Fruit fly (Drosophila melanogaster) whole organism, prepupa: ENCODE data around the gene CG33941.

Source experiments
- CG11762 ChIP-seq: fragments of 200-800 bp; sonication (Bioruptor generic); optimal IDR thresholded peaks from 3 replicates; lab custom pipeline; 2016; ENCODE audit warnings: missing biosample characterization, missing genetic modification characterization; ENCODE audit not compliant: insufficient read depth
- CG15336 ChIP-seq: fragments of 200-800 bp; sonication (Bioruptor generic); IDR thresholded peaks from 2 replicates; pipeline ENCODE4 v1.3.6; 2022; ENCODE audit warnings: missing biosample characterization, missing genetic modification characterization
- CG32006 ChIP-seq: fragments of 200-800 bp; sonication (Bioruptor generic); optimal IDR thresholded peaks from 3 replicates; lab custom pipeline; 2017; ENCODE audit warnings: missing biosample characterization, mild to moderate bottlenecking, missing genetic modification characterization
- Eip78C ChIP-seq: fragments of 200-800 bp; sonication (Bioruptor generic); peaks from one replicate; lab custom pipeline; 2016; ENCODE audit warnings: missing biosample characterization, missing genetic modification characterization
- Hr4 ChIP-seq: fragments of 200-800 bp; sonication (Bioruptor generic); optimal IDR thresholded peaks from 3 replicates; lab custom pipeline; 2016; ENCODE audit warnings: missing biosample characterization, missing genetic modification characterization
- Lpt ChIP-seq: fragments of 200-800 bp; sonication (Bioruptor generic); optimal IDR thresholded peaks from 3 replicates; lab custom pipeline; 2016; ENCODE audit warnings: missing biosample characterization, missing genetic modification characterization
- acj6 ChIP-seq: fragments of 200-800 bp; sonication (Bioruptor generic); optimal IDR thresholded peaks from 3 replicates; lab custom pipeline; 2016; ENCODE audit warnings: missing biosample characterization, missing genetic modification characterization

DNA sequence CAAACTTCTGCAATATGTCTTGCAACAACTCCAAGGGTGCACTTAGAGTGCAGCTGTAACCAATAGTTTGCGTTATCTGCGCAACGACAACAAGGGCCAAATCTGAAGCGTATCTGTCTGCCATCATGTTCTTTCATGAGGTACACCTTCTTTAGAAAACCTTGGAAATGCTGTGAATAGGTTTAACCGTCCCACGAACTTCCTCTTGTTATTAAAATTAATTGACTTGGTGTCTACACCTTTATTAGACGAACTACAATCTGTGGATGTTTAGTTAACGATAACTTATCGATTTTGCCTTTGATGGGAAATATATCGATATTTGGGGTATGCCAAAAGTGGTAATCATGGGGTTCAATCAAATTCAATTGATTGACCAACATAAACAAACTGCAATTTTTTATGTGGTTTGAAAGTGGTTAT lies 743 bp upstream of the CG33941 start, which contains the start of gene Taf3:
- TF ChIP-seq acj6 (GFP tag; lab: Kevin White, UChicago) = no peak
- no peak for TF ChIP-seq Eip78C (GFP tag; lab: Kevin White, UChicago)
- TF ChIP-seq CG11762 (GFP tag; lab: Kevin White, UChicago) = no peak
- TF ChIP-seq CG32006 (GFP tag; lab: Kevin White, UChicago) = no peak
- TF ChIP-seq Lpt (GFP tag; lab: Kevin White, UChicago) = no peak
- no peak for TF ChIP-seq Hr4 (GFP tag; lab: Kevin White, UChicago)
- TF ChIP-seq CG15336 (GFP tag; lab: Robert Waterston, UW) = no peak
